Fruit fly (Drosophila melanogaster) whole organism, embryonic: ENCODE results near the gene Tps1.
A peak's percentile ranks its signal among the peaks of the same experiment; 100 is the strongest.

Experiments
- Atf-2 ChIP-seq: fragments of 200-800 bp; sonication (Bioruptor generic); optimal IDR thresholded peaks from 2 replicates; lab custom pipeline; 2016; ENCODE audit warnings: missing biosample characterization, missing genetic modification characterization
- Bteb2 ChIP-seq: fragments of 200-800 bp; sonication (Bioruptor generic); optimal IDR thresholded peaks from 2 replicates; lab custom pipeline; 2016; ENCODE audit warnings: missing biosample characterization, missing genetic modification characterization
- CG10321 ChIP-seq: fragments of 200-800 bp; sonication (Bioruptor generic); IDR thresholded peaks from 2 replicates; pipeline ENCODE4 v1.3.6; 2022; ENCODE audit warnings: missing biosample characterization, missing genetic modification characterization
- CG12942 ChIP-seq: fragments of 200-800 bp; sonication (Bioruptor generic); optimal IDR thresholded peaks from 3 replicates; lab custom pipeline; 2016; ENCODE audit warnings: missing biosample characterization, missing genetic modification characterization
- CG14014 ChIP-seq: fragments of 200-800 bp; sonication (Bioruptor generic); IDR thresholded peaks from 2 replicates; pipeline ENCODE4 v1.3.6; 2022; ENCODE audit warnings: missing biosample characterization, missing genetic modification characterization
- CG15479 ChIP-seq: fragments of 200-800 bp; sonication (Bioruptor generic); optimal IDR thresholded peaks from 3 replicates; lab custom pipeline; 2019; ENCODE audit warnings: missing biosample characterization, mild to moderate bottlenecking, missing genetic modification characterization, moderate library complexity
- CG17361 ChIP-seq: fragments of 200-800 bp; sonication (Bioruptor generic); IDR thresholded peaks from 3 replicates; pipeline ENCODE4 v1.3.6; 2022; ENCODE audit warnings: missing biosample characterization, missing genetic modification characterization
- CG18262 ChIP-seq: fragments of 200-800 bp; optimal IDR thresholded peaks from 3 replicates; lab custom pipeline; 2019; ENCODE audit warnings: missing biosample characterization, mild to moderate bottlenecking, missing genetic modification characterization, moderate library complexity
- CG2116 ChIP-seq: fragments of 200-800 bp; sonication (Bioruptor generic); optimal IDR thresholded peaks from 3 replicates; lab custom pipeline; 2018; ENCODE audit warnings: missing biosample characterization, mild to moderate bottlenecking, missing genetic modification characterization
- CG30431 ChIP-seq: fragments of 200-800 bp; sonication (Bioruptor generic); optimal IDR thresholded peaks from 2 replicates; lab custom pipeline; 2017; ENCODE audit warnings: missing biosample characterization, missing genetic modification characterization
- CG34422 ChIP-seq: fragments of 200-800 bp; sonication (Bioruptor generic); IDR thresholded peaks from 3 replicates; pipeline ENCODE4 v1.3.6; 2022; ENCODE audit warnings: missing biosample characterization, missing genetic modification characterization
- CG3726 ChIP-seq: fragments of 200-800 bp; sonication (Bioruptor generic); IDR thresholded peaks from 3 replicates; pipeline ENCODE4, ENCODE4 v1.3.6; 2022; ENCODE audit warnings: missing biosample characterization, missing genetic modification characterization
- CG4328 ChIP-seq: fragments of 200-800 bp; sonication (Bioruptor generic); optimal IDR thresholded peaks from 3 replicates; lab custom pipeline; 2017; ENCODE audit warnings: missing biosample characterization, missing genetic modification reagents, missing genetic modification characterization
- CG4360 ChIP-seq: fragments of 200-800 bp; sonication (Bioruptor generic); IDR thresholded peaks from 2 replicates; pipeline ENCODE4 v1.3.6; 2022; ENCODE audit warnings: missing biosample characterization, missing genetic modification characterization
- CG43689 ChIP-seq: fragments of 200-800 bp; sonication (Bioruptor generic); IDR thresholded peaks from 2 replicates; pipeline ENCODE4 v1.3.6; 2022; ENCODE audit warnings: missing biosample characterization, missing genetic modification characterization
- CG4617 ChIP-seq: fragments of 200-800 bp; sonication (Bioruptor generic); optimal IDR thresholded peaks from 3 replicates; lab custom pipeline; 2016; ENCODE audit warnings: missing biosample characterization, missing genetic modification characterization, borderline replicate concordance
- CG6272 ChIP-seq: fragments of 200-800 bp; sonication (Bioruptor generic); IDR thresholded peaks from 2 replicates; pipeline ENCODE4 v1.3.6; 2022; ENCODE audit warnings: missing biosample characterization, missing genetic modification characterization
- CG9876 ChIP-seq: fragments of 200-800 bp; sonication (Bioruptor generic); optimal IDR thresholded peaks from 2 replicates; lab custom pipeline; 2016; ENCODE audit warnings: missing biosample characterization, missing genetic modification characterization
- Dad ChIP-seq: fragments of 200-800 bp; sonication (Bioruptor generic); optimal IDR thresholded peaks from 3 replicates; lab custom pipeline; 2016; ENCODE audit warnings: missing biosample characterization, missing genetic modification characterization
- Dip2 ChIP-seq: fragments of 200-800 bp; sonication (Bioruptor generic); IDR thresholded peaks from 2 replicates; pipeline ENCODE4 v1.3.6; 2022; ENCODE audit warnings: missing biosample characterization, missing genetic modification characterization
- Doc3 ChIP-seq: fragments of 200-800 bp; sonication (Bioruptor generic); IDR thresholded peaks from 3 replicates; pipeline ENCODE4 v1.3.6; 2022; ENCODE audit warnings: missing biosample characterization, missing genetic modification characterization; ENCODE audit not compliant: partially characterized antibody
- Drgx ChIP-seq: fragments of 200-800 bp; sonication (Bioruptor generic); IDR thresholded peaks from 2 replicates; pipeline ENCODE4 v1.3.6; 2022; ENCODE audit warnings: missing biosample characterization, missing genetic modification characterization
- Gsc ChIP-seq: fragments of 200-800 bp; sonication (Bioruptor generic); IDR thresholded peaks from 2 replicates; pipeline ENCODE4 v1.3.6; 2022; ENCODE audit warnings: missing biosample characterization, missing genetic modification characterization
- HLH4C ChIP-seq: fragments of 200-800 bp; sonication (Bioruptor generic); IDR thresholded peaks from 3 replicates; pipeline ENCODE4 v1.3.6; 2022; ENCODE audit warnings: missing biosample characterization, missing genetic modification characterization; ENCODE audit not compliant: partially characterized antibody
- HmgZ ChIP-seq: fragments of 200-800 bp; sonication (Bioruptor generic); optimal IDR thresholded peaks from 2 replicates; lab custom pipeline; 2018; ENCODE audit warnings: missing biosample characterization, mild to moderate bottlenecking, missing genetic modification characterization
- Hmr ChIP-seq: fragments of 200-800 bp; sonication (Bioruptor generic); optimal IDR thresholded peaks from 3 replicates; lab custom pipeline; 2017; ENCODE audit warnings: mild to moderate bottlenecking, missing biosample characterization, missing genetic modification reagents, missing genetic modification characterization
- Lhr ChIP-seq: fragments of 200-800 bp; sonication (Bioruptor generic); optimal IDR thresholded peaks from 3 replicates; lab custom pipeline; 2017; ENCODE audit warnings: mild to moderate bottlenecking, missing biosample characterization, missing genetic modification reagents, missing genetic modification characterization
- Nf-YB ChIP-seq: fragments of 200-800 bp; sonication (Bioruptor generic); optimal IDR thresholded peaks from 3 replicates; lab custom pipeline; 2019; ENCODE audit warnings: missing biosample characterization, mild to moderate bottlenecking, missing genetic modification characterization, moderate library complexity
- Rfx ChIP-seq: fragments of 200-800 bp; sonication (Bioruptor generic); IDR thresholded peaks from 2 replicates; pipeline ENCODE4 v1.3.6; 2022; ENCODE audit warnings: missing biosample characterization, missing genetic modification characterization
- Sox102F ChIP-seq: fragments of 200-800 bp; sonication (Bioruptor generic); optimal IDR thresholded peaks from 2 replicates; lab custom pipeline; 2018; ENCODE audit warnings: missing biosample characterization, mild to moderate bottlenecking, missing genetic modification characterization, moderate library complexity
- Sry-δ ChIP-seq: fragments of 200-800 bp; sonication (Bioruptor generic); optimal IDR thresholded peaks from 2 replicates; lab custom pipeline; 2016; ENCODE audit warnings: missing biosample characterization, missing genetic modification characterization
- Taf1 ChIP-seq: fragments of 200-800 bp; sonication (Bioruptor generic); IDR thresholded peaks from 2 replicates; pipeline ENCODE4 v1.3.6; 2022; ENCODE audit warnings: missing biosample characterization, missing genetic modification characterization
- ase ChIP-seq: fragments of 200-800 bp; sonication (Bioruptor generic); IDR thresholded peaks from 3 replicates; pipeline ENCODE4 v1.3.6; 2022; ENCODE audit warnings: missing biosample characterization, missing genetic modification characterization
- az2 ChIP-seq: fragments of 200-800 bp; sonication (Bioruptor generic); optimal IDR thresholded peaks from 3 replicates; lab custom pipeline; 2016; ENCODE audit warnings: missing biosample characterization, missing genetic modification characterization
- chm ChIP-seq: fragments of 200-800 bp; sonication (Bioruptor generic); IDR thresholded peaks from 2 replicates; pipeline ENCODE4 v1.3.6; 2022; ENCODE audit warnings: missing biosample characterization, missing genetic modification characterization
- dmrt11E ChIP-seq: fragments of 200-800 bp; sonication (Bioruptor generic); optimal IDR thresholded peaks from 3 replicates; lab custom pipeline; 2018; ENCODE audit warnings: missing biosample characterization, mild to moderate bottlenecking, missing genetic modification characterization, moderate library complexity
- dmrt99B ChIP-seq: fragments of 200-800 bp; sonication (Bioruptor generic); optimal IDR thresholded peaks from 2 replicates; lab custom pipeline; 2018; ENCODE audit warnings: missing biosample characterization, mild to moderate bottlenecking, missing genetic modification characterization, moderate library complexity
- fd3F ChIP-seq: fragments of 200-800 bp; sonication (Bioruptor generic); optimal IDR thresholded peaks from 2 replicates; lab custom pipeline; 2018; ENCODE audit warnings: missing biosample characterization, mild to moderate bottlenecking, missing genetic modification characterization, moderate library complexity
- ham ChIP-seq: fragments of 200-800 bp; sonication (Bioruptor generic); IDR thresholded peaks from 2 replicates; pipeline ENCODE4 v1.3.6; 2022; ENCODE audit warnings: missing biosample characterization, missing genetic modification characterization
- hbn ChIP-seq: fragments of 200-800 bp; sonication (Bioruptor generic); IDR thresholded peaks from 2 replicates; pipeline ENCODE4 v1.3.6; 2022; ENCODE audit warnings: missing biosample characterization, missing genetic modification characterization; ENCODE audit not compliant: partially characterized antibody
- inv ChIP-seq: fragments of 200-800 bp; sonication (Bioruptor generic); IDR thresholded peaks from 2 replicates; pipeline ENCODE4 v1.3.6; 2022; ENCODE audit warnings: missing biosample characterization, missing genetic modification characterization; ENCODE audit not compliant: partially characterized antibody
- lbe ChIP-seq: fragments of 200-800 bp; sonication (Bioruptor generic); optimal IDR thresholded peaks from 2 replicates; lab custom pipeline; 2016; ENCODE audit warnings: missing biosample characterization, mild to moderate bottlenecking, missing genetic modification characterization
- maf-S ChIP-seq: fragments of 200-800 bp; sonication (Bioruptor generic); optimal IDR thresholded peaks from 2 replicates; lab custom pipeline; 2016; ENCODE audit warnings: missing biosample characterization, missing genetic modification characterization
- nom ChIP-seq: fragments of 200-800 bp; sonication (Bioruptor generic); optimal IDR thresholded peaks from 2 replicates; lab custom pipeline; 2017; ENCODE audit warnings: missing biosample characterization, missing genetic modification characterization, mild to moderate bottlenecking, moderate library complexity, missing genetic modification reagents
- odd ChIP-seq: fragments of 200-800 bp; sonication (Bioruptor generic); optimal IDR thresholded peaks from 2 replicates; lab custom pipeline; 2017; ENCODE audit warnings: missing biosample characterization, mild to moderate bottlenecking, missing genetic modification characterization
- onecut ChIP-seq: fragments of 200-800 bp; sonication (Bioruptor generic); IDR thresholded peaks from 2 replicates; pipeline ENCODE4 v1.3.6; 2022; ENCODE audit warnings: missing biosample characterization, missing genetic modification characterization
- p53 ChIP-seq: fragments of 200-800 bp; sonication (Bioruptor generic); optimal IDR thresholded peaks from 2 replicates; lab custom pipeline; 2016; ENCODE audit warnings: missing biosample characterization, missing genetic modification characterization
- seq ChIP-seq: fragments of 200-800 bp; sonication (Bioruptor generic); IDR thresholded peaks from 2 replicates; pipeline ENCODE4 v1.3.6; 2022; ENCODE audit warnings: missing biosample characterization, missing genetic modification characterization
- tup ChIP-seq: fragments of 200-800 bp; sonication (Bioruptor generic); optimal IDR thresholded peaks from 2 replicates; lab custom pipeline; 2016; ENCODE audit warnings: missing biosample characterization, mild to moderate bottlenecking, missing genetic modification characterization, moderate library complexity

Tps1 gene

DNA sequence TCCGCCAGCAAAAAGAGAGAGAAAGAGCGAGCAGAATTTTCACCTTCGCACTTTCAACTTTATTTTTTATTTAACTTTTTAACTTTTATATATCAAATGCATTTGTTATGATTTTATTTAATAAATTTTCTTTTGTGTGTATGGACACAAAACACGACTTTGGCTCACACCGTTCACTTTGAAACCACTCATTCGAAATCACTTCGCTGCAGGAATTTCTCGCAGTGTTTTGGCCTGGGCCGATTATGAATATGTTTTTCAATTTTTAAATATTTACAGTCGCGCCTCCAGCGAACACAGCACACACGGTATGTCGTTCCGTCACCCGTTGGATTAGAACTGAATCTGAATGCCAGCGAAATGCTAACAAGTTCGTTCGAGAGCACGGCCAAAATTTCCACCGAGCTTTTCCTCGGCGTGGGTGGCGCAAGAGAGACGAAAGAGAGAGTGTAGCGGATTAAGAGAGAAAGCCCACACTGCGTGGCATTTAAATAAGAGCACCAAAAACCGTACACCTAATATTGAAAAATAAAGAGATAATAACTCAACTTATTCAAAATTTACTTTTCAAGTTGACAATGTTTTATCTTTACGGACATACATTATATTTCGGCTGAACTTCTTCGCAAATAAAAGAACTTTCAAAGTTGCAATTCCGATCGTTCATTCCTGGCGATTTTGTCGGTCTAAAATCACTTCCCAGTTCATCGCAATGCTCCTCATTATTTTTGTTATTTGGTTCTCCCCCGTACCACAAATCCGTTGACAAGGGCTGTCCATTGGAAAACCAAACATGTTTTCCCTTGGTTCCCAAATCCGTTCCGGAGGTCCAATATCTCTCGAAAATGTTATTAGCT lies 53.0 kb downstream of the Tps1 start, which contains the start of gene CG15431 (continued):
- TF ChIP-seq CG10321 (GFP tag; lab: Robert Waterston, UW) (0 out of 2 replicates have a peak, but pooled peaks have one; percentile 41), CG30431 (GFP tag; lab: Kevin White, UChicago) (no peak), Dad (no peak), chm (GFP tag; lab: Robert Waterston, UW) (0 out of 2 replicates have a peak, but pooled peaks have one; percentile 35), CG4617 (GFP tag; lab: Kevin White, UChicago) (no peak), dmrt99B (tag; lab: Kevin White, UChicago) (peak; percentile 73), hbn (GFP tag; lab: Robert Waterston, UW) (no peak), Rfx (GFP tag; lab: Robert Waterston, UW) (peak; percentile 73), Hmr (GFP tag; lab: Kevin White, UChicago) (peak; percentile 75), nom (no peak), tup (peak; percentile 25), CG2116 (peak; percentile 13), maf-S (no peak), CG9876 (GFP tag; lab: Kevin White, UChicago) (no peak), Dip2 (GFP tag; lab: Robert Waterston, UW) (no peak), Drgx (GFP tag; lab: Robert Waterston, UW) (0 out of 2 replicates have a peak, but pooled peaks have one; percentile 49), CG34422 (GFP tag; lab: Robert Waterston, UW) (0 out of 3 replicates have a peak, but pooled peaks have one; percentile 47), seq (GFP tag; lab: Robert Waterston, UW) (peak; percentile 53; the same call in 1 of the 2 replicates), Atf-2 (GFP tag; lab: Kevin White, UChicago) (no peak), Gsc (GFP tag; lab: Robert Waterston, UW) (no peak), Sox102F (GFP tag; lab: Kevin White, UChicago) (no peak), lbe (GFP tag; lab: Kevin White, UChicago) (no peak), CG18262 (no peak), inv (GFP tag; lab: Robert Waterston, UW) (no peak), Lhr (GFP tag; lab: Kevin White, UChicago) (no peak), az2 (peak; percentile 52), fd3F (GFP tag; lab: Kevin White, UChicago) (peak; percentile 49), Bteb2 (GFP tag; lab: Kevin White, UChicago) (peak; percentile 29), CG3726 (peak; percentile 59; the same call in 1 of the 3 replicates), Taf1 (GFP tag; lab: Robert Waterston, UW) (peak; percentile 46; the same call in 1 of the 2 replicates), ham (GFP tag; lab: Robert Waterston, UW) (no peak), HmgZ (tag; lab: Kevin White, UChicago) (peak; percentile 24), CG17361 (no peak), CG6272 (GFP tag; lab: Robert Waterston, UW) (peak; percentile 35; the same call in 1 of the 2 replicates), Doc3 (GFP tag; lab: Robert Waterston, UW) (no peak), odd (no peak), p53 (GFP tag; lab: Kevin White, UChicago) (no peak), CG4328 (GFP tag; lab: Kevin White, UChicago) (peak; percentile 10), CG43689 (no peak), HLH4C (GFP tag; lab: Robert Waterston, UW) (no peak), CG14014 (GFP tag; lab: Robert Waterston, UW) (peak; percentile 64; the same call in 1 of the 2 replicates), CG12942 (peak; percentile 33), ase (GFP tag; lab: Robert Waterston, UW) (peak; percentile 52; the same call in 2 of the 3 replicates), dmrt11E (tag; lab: Kevin White, UChicago) (no peak), Sry-δ (GFP tag; lab: Kevin White, UChicago) (no peak), Nf-YB (GFP tag; lab: Kevin White, UChicago) (no peak), CG15479 (GFP tag; lab: Kevin White, UChicago) (no peak), onecut (GFP tag; lab: Robert Waterston, UW) (peak; percentile 43), CG4360 (GFP tag; lab: Robert Waterston, UW) (no peak)
